Fruit fly (Drosophila melanogaster) whole organism, embryonic: ENCODE data around the gene cv-c.

Experiments
- CG10431 ChIP-seq: fragments of 200-800 bp; sonication (Bioruptor generic); optimal IDR thresholded peaks from 3 replicates; lab custom pipeline; 2018; ENCODE audit warnings: missing biosample characterization, mild to moderate bottlenecking, missing genetic modification characterization
- CG10654 ChIP-seq: fragments of 200-800 bp; sonication (Bioruptor generic); optimal IDR thresholded peaks from 2 replicates; lab custom pipeline; 2016; ENCODE audit warnings: missing biosample characterization, missing genetic modification characterization
- CG13624 ChIP-seq: fragments of 200-800 bp; sonication (Bioruptor generic); optimal IDR thresholded peaks from 2 replicates; lab custom pipeline; 2016; ENCODE audit warnings: missing biosample characterization, missing genetic modification characterization
- CG14441 ChIP-seq: fragments of 200-800 bp; sonication (Bioruptor generic); IDR thresholded peaks from 2 replicates; pipeline ENCODE4 v1.3.6; 2022; ENCODE audit warnings: missing biosample characterization, missing genetic modification characterization
- CG15073 ChIP-seq: fragments of 200-800 bp; sonication (Bioruptor generic); optimal IDR thresholded peaks from 2 replicates; lab custom pipeline; 2016; ENCODE audit warnings: missing biosample characterization, missing genetic modification characterization
- CG15601 ChIP-seq: fragments of 200-800 bp; sonication (Bioruptor generic); optimal IDR thresholded peaks from 3 replicates; lab custom pipeline; 2019; ENCODE audit warnings: missing biosample characterization, mild to moderate bottlenecking, missing genetic modification characterization, moderate library complexity
- CG18599 ChIP-seq: fragments of 200-800 bp; sonication (Bioruptor generic); optimal IDR thresholded peaks from 3 replicates; lab custom pipeline; 2017; ENCODE audit warnings: missing biosample characterization, missing genetic modification characterization, mild to moderate bottlenecking, moderate library complexity, missing genetic modification reagents
- CG2678 ChIP-seq: fragments of 200-800 bp; sonication (Bioruptor generic); optimal IDR thresholded peaks from 3 replicates; lab custom pipeline; 2019; ENCODE audit warnings: missing biosample characterization, mild to moderate bottlenecking, missing genetic modification characterization, moderate library complexity
- CG34422 ChIP-seq: fragments of 200-800 bp; sonication (Bioruptor generic); IDR thresholded peaks from 3 replicates; pipeline ENCODE4 v1.3.6; 2022; ENCODE audit warnings: missing biosample characterization, missing genetic modification characterization
- CG4328 ChIP-seq: fragments of 200-800 bp; sonication (Bioruptor generic); optimal IDR thresholded peaks from 3 replicates; lab custom pipeline; 2017; ENCODE audit warnings: missing biosample characterization, missing genetic modification reagents, missing genetic modification characterization
- CG7372 ChIP-seq: fragments of 200-800 bp; sonication (Bioruptor generic); IDR thresholded peaks from 2 replicates; pipeline ENCODE4 v1.3.6; 2022; ENCODE audit warnings: missing biosample characterization, missing genetic modification characterization
- CG8281 ChIP-seq: fragments of 200-800 bp; sonication (Bioruptor generic); optimal IDR thresholded peaks from 2 replicates; lab custom pipeline; 2018; ENCODE audit warnings: missing biosample characterization, mild to moderate bottlenecking, missing genetic modification characterization, moderate library complexity
- CG8359 ChIP-seq: fragments of 200-800 bp; sonication (Bioruptor generic); optimal IDR thresholded peaks from 2 replicates; lab custom pipeline; 2017; ENCODE audit warnings: missing biosample characterization, mild to moderate bottlenecking, missing genetic modification characterization, borderline replicate concordance
- CG8478 ChIP-seq: fragments of >200 bp; optimal IDR thresholded peaks from 2 replicates; lab custom pipeline; 2018
- D19A ChIP-seq: fragments of 200-800 bp; optimal IDR thresholded peaks from 3 replicates; lab custom pipeline; 2019; ENCODE audit warnings: missing biosample characterization, mild to moderate bottlenecking, missing genetic modification characterization, moderate library complexity
- Dp ChIP-seq: fragments of 200-800 bp; sonication (Bioruptor generic); optimal IDR thresholded peaks from 2 replicates; lab custom pipeline; 2018; ENCODE audit warnings: missing biosample characterization, mild to moderate bottlenecking, missing genetic modification characterization, moderate library complexity
- Drgx ChIP-seq: fragments of 200-800 bp; sonication (Bioruptor generic); IDR thresholded peaks from 2 replicates; pipeline ENCODE4 v1.3.6; 2022; ENCODE audit warnings: missing biosample characterization, missing genetic modification characterization
- Ets65A ChIP-seq: fragments of 200-800 bp; sonication (Bioruptor generic); peaks from one replicate; lab custom pipeline; 2016; ENCODE audit warnings: missing biosample characterization, missing genetic modification characterization
- Ets97D ChIP-seq: fragments of 200-800 bp; sonication (Bioruptor generic); optimal IDR thresholded peaks from 3 replicates; lab custom pipeline; 2016; ENCODE audit warnings: missing biosample characterization, missing genetic modification characterization
- Optix ChIP-seq: fragments of 200-800 bp; sonication (Bioruptor generic); IDR thresholded peaks from 3 replicates; pipeline ENCODE4 v1.3.6; 2022; ENCODE audit warnings: missing biosample characterization, missing genetic modification characterization
- Ptx1 ChIP-seq: fragments of 200-800 bp; sonication (Bioruptor generic); IDR thresholded peaks from 2 replicates; pipeline ENCODE4 v1.3.6; 2022; ENCODE audit warnings: missing biosample characterization, missing genetic modification characterization
- Xrp1 ChIP-seq: fragments of 200-800 bp; sonication (Bioruptor generic); IDR thresholded peaks from 2 replicates; pipeline ENCODE4 v1.3.6; 2022; ENCODE audit warnings: missing biosample characterization, missing genetic modification characterization
- bigmax ChIP-seq: fragments of 200-800 bp; sonication (Bioruptor generic); optimal IDR thresholded peaks from 2 replicates; lab custom pipeline; 2018; ENCODE audit warnings: missing biosample characterization, mild to moderate bottlenecking, missing genetic modification characterization
- ci ChIP-seq: fragments of 200-800 bp; sonication (Bioruptor generic); IDR thresholded peaks from 3 replicates; pipeline ENCODE4 v1.3.6; 2022; ENCODE audit warnings: missing biosample characterization, missing genetic modification characterization
- dmrt99B ChIP-seq: fragments of 200-800 bp; sonication (Bioruptor generic); optimal IDR thresholded peaks from 2 replicates; lab custom pipeline; 2018; ENCODE audit warnings: missing biosample characterization, mild to moderate bottlenecking, missing genetic modification characterization, moderate library complexity
- dysf ChIP-seq: fragments of 200-800 bp; sonication (Bioruptor generic); IDR thresholded peaks from 3 replicates; pipeline ENCODE4 v1.3.6; 2022; ENCODE audit warnings: missing biosample characterization, missing genetic modification characterization
- eve ChIP-seq, 2 experiments: fragments of >200 bp; optimal IDR thresholded peaks; 2 replicates each; lab custom pipeline; 2017; ENCODE audit warnings: missing biosample characterization in 2 of 2, missing genetic modification characterization in 2 of 2
- hkb ChIP-seq, 2 experiments: fragments of 200-800 bp in 1 of 2; fragments of >200 bp in 1 of 2; sonication (Bioruptor generic) in 1 of 2; IDR thresholded peaks in 1 of 2; optimal IDR thresholded peaks in 1 of 2; 2 replicates each; pipeline versions ENCODE4 v1.3.6 to Lab custom; 2017 to 2022; ENCODE audit warnings: missing biosample characterization in 1 of 2, missing genetic modification characterization in 1 of 2
- jigr1 ChIP-seq: fragments of 200-800 bp; sonication (Bioruptor generic); IDR thresholded peaks from 3 replicates; pipeline ENCODE4 v1.3.6; 2022; ENCODE audit warnings: missing biosample characterization, missing genetic modification characterization
- lbe ChIP-seq: fragments of 200-800 bp; sonication (Bioruptor generic); optimal IDR thresholded peaks from 2 replicates; lab custom pipeline; 2016; ENCODE audit warnings: missing biosample characterization, mild to moderate bottlenecking, missing genetic modification characterization
- lmd ChIP-seq: fragments of 200-800 bp; sonication (Bioruptor generic); IDR thresholded peaks from 2 replicates; pipeline ENCODE4 v1.3.6; 2022; ENCODE audit warnings: missing biosample characterization, missing genetic modification characterization
- nerfin-1 ChIP-seq: fragments of 200-800 bp; sonication (Bioruptor generic); optimal IDR thresholded peaks from 3 replicates; lab custom pipeline; 2019; ENCODE audit warnings: missing biosample characterization, mild to moderate bottlenecking, missing genetic modification characterization, moderate library complexity
- so ChIP-seq: fragments of 200-800 bp; sonication (Bioruptor generic); IDR thresholded peaks from 3 replicates; pipeline ENCODE4 v1.3.6; 2022; ENCODE audit warnings: missing biosample characterization, missing genetic modification characterization
- zfh1 ChIP-seq: fragments of 200-800 bp; sonication (Bioruptor generic); IDR thresholded peaks from 3 replicates; pipeline ENCODE4 v1.3.6; 2022; ENCODE audit warnings: missing biosample characterization, missing genetic modification characterization

cv-c gene

DNA sequence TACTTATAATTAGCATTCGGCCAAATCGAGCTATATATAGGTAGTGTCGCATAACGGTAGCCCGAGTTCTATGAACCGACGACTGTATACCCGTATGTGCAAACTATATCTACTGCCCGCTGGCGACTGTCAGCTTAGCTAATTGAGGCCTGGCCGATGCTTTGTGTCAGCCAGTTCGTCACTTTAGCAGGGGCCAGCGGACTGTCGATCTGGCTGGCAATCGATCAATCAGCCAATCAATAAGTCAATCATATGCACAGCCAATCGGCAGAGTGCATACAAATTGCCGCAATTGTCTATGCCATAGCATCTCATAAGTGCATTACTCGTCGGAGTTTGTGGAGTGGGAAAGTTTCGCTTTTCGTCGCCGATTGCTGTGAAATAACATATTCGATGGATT is 45.5 kb downstream of the cv-c start:
- TF ChIP-seq CG8281 (tag; lab: Kevin White, UChicago): peak; percentile 57
- peak; percentile 83 for TF ChIP-seq Ets65A (GFP tag; lab: Kevin White, UChicago)
- no peak for TF ChIP-seq CG10654 (GFP tag; lab: Kevin White, UChicago)
- TF ChIP-seq eve (GFP tag; optimal IDR thresholded peaks at IDR 0.05; lab: Kevin White, UChicago): no peak

DNA sequence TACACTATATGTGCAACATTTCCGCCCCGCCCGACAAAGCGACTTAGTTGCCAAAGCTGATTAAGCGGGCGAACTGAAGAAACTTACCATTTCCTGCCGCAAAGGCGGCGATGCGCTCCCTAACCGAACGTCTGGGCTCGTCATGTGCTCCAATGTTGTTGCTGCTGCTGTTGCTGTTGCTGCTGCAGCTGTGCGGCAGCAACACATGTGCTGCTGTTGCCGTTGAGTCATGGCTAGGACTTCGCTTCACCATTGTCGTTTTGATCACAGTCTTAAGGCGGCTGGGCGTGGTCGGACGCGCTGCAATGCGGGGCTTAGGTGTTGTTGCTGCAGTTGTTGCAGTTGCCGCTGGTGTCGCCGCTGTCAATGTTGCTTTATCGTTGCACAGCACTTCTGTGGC is 49.6 kb downstream of the cv-c start:
- TF ChIP-seq CG34422 (GFP tag; lab: Robert Waterston, UW): no peak
- TF ChIP-seq zfh1 (GFP tag; lab: Robert Waterston, UW): 0 out of 3 replicates have a peak, but pooled peaks have one; percentile 3
- 0 out of 3 replicates have a peak, but pooled peaks have one; percentile 16 for TF ChIP-seq ci (GFP tag; lab: Robert Waterston, UW)
- peak; percentile 84 for TF ChIP-seq Ets65A (GFP tag; lab: Kevin White, UChicago)
- peak; percentile 67 for TF ChIP-seq CG8478

DNA sequence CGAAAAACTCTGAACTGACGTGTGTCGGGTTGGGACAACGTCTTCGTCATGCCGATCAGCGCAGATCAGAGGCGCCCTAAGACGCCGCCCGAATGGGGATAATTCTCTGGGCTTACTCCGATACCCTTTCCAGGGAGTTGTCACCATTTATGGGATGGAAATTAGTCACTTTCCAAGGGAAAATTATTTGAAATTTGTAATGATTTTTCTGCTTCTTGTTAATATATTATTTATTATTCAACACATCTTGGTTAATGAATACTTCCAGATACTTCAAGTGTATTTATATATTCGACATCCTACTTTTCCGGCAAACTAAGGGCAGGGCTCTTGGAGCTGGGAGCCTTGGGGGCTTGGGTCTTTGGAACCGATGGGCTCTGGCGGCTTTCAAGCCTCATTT is 51.2 kb downstream of the cv-c start:
- TF ChIP-seq nerfin-1 (tag; lab: Kevin White, UChicago) (no peak), Ets97D (GFP tag; lab: Kevin White, UChicago) (no peak), CG13624 (no peak), bigmax (GFP tag; lab: Kevin White, UChicago) (no peak), lbe (GFP tag; lab: Kevin White, UChicago) (peak; percentile 25), D19A (tag; lab: Kevin White, UChicago) (peak; percentile 47), CG10431 (no peak)
- TF ChIP-seq, all 482 proteins: peak for 2

DNA sequence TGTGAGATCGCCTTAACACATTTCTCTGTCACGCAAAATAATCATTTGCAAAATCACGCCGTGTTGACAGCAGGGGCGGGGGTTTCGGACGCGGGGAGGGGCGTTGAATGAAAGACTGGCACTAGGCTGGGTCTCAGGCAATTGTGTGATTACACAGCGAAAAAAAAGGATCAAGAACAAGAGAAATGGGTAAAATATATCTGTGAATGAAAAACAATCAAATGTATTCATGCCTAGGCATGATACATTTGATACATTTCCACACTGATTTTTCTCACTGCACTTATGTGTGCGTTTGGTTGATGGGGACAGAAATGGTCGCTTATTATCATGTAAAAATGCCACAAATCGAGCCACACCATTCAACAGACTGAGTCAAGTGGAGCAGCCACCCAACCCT is 55.0 kb downstream of the cv-c start:
- TF ChIP-seq hkb (optimal IDR thresholded peaks at IDR 0.05; lab: Kevin White, UChicago) (no peak), hkb (GFP tag; IDR thresholded peaks at IDR 0.05; lab: Robert Waterston, UW) (peak; percentile 19; the same call in 1 of the 2 replicates), CG15073 (GFP tag; lab: Kevin White, UChicago) (no peak), dysf (GFP tag; lab: Robert Waterston, UW) (peak; percentile 31; the same call in 1 of the 3 replicates), Xrp1 (0 out of 2 replicates have a peak, but pooled peaks have one; percentile 5), Optix (GFP tag; lab: Robert Waterston, UW) (no peak), jigr1 (GFP tag; lab: Robert Waterston, UW) (peak; percentile 21; the same call in 1 of the 3 replicates), dmrt99B (tag; lab: Kevin White, UChicago) (peak; percentile 10), so (no peak), Drgx (GFP tag; lab: Robert Waterston, UW) (peak; percentile 42), Ptx1 (GFP tag; lab: Robert Waterston, UW) (peak; percentile 24; the same call in 1 of the 2 replicates), CG18599 (GFP tag; lab: Kevin White, UChicago) (peak; percentile 6), Dp (GFP tag; lab: Kevin White, UChicago) (no peak), CG14441 (GFP tag; lab: Robert Waterston, UW) (peak; percentile 35; the same call in 1 of the 2 replicates), CG2678 (tag; lab: Kevin White, UChicago) (peak; percentile 8), CG7372 (GFP tag; lab: Robert Waterston, UW) (peak; percentile 49), zfh1 (GFP tag; lab: Robert Waterston, UW) (0 out of 3 replicates have a peak, but pooled peaks have one; percentile 47), lmd (0 out of 2 replicates have a peak, but pooled peaks have one; percentile 16), CG4328 (no peak)

DNA sequence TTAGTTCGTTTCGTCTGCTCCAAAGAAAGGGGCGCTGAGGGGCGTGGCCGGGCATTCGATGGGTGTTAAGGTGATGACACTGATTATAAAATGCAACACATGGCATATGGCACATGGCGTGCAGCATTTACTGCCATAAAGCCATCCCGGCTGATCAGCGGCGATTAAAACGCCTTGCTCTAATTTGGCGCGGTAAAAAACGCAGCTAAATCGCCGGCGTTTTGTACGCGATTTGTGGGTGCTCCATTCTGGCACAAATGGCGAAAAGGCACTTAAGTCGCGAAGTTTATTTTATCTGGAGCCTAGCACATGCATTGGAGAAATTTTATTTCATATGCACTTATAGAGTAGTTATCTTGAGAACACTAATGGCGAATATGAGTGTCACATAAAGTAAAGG is 56.0 kb downstream of the cv-c start:
- TF ChIP-seq CG8359 (GFP tag; lab: Kevin White, UChicago) (peak; percentile 98), CG15601 (tag; lab: Kevin White, UChicago) (no peak)
